Worm (Caenorhabditis elegans) whole organism, early embryonic: ENCODE data around the gene F45E10.2.

Experiments used
- F13C5.2 ChIP-seq: sonication (generic microtip); optimal IDR thresholded peaks from 2 replicates; lab custom pipeline; 2017; ENCODE audit warnings: mild to moderate bottlenecking, missing genetic modification characterization, inconsistent platforms, missing compliant biosample characterization
- aly-1 ChIP-seq: sonication (generic microtip); optimal IDR thresholded peaks from 2 replicates; lab custom pipeline; 2016; ENCODE audit warnings: missing genetic modification characterization, missing compliant biosample characterization
- ama-1 ChIP-seq: fragments of 150-350 bp; optimal IDR thresholded peaks from 2 replicates; lab custom pipeline; 2014
- ceh-13 ChIP-seq: fragments of 200-800 bp; sonication (Bioruptor generic); optimal IDR thresholded peaks from 2 replicates; lab custom pipeline; 2018; ENCODE audit warnings: mild to moderate bottlenecking, missing genetic modification characterization, missing compliant biosample characterization
- ceh-36 ChIP-seq: sonication (generic microtip); optimal IDR thresholded peaks from 2 replicates; lab custom pipeline; 2016; ENCODE audit warnings: missing genetic modification characterization, inconsistent platforms, missing compliant biosample characterization
- ets-7 ChIP-seq: sonication (generic microtip); optimal IDR thresholded peaks from 2 replicates; lab custom pipeline; 2016; ENCODE audit warnings: missing genotype, missing genetic modification characterization, missing compliant biosample characterization
- flt-1 ChIP-seq: fragments of 200-800 bp; sonication (Bioruptor generic); IDR thresholded peaks from 2 replicates; pipeline ENCODE4 v1.3.6; 2022; ENCODE audit warnings: missing genetic modification characterization, missing compliant biosample characterization
- hmbx-1 ChIP-seq: sonication (generic microtip); optimal IDR thresholded peaks from 2 replicates; lab custom pipeline; 2016; ENCODE audit warnings: mild to moderate bottlenecking, missing genetic modification characterization, missing compliant biosample characterization
- hnd-1 ChIP-seq: sonication (generic microtip); optimal IDR thresholded peaks from 2 replicates; lab custom pipeline; 2016; ENCODE audit warnings: missing genetic modification characterization, missing compliant biosample characterization
- scrt-1 ChIP-seq: fragments of 200-800 bp; sonication (Bioruptor generic); IDR thresholded peaks from 2 replicates; pipeline ENCODE4 v1.3.6; 2022; ENCODE audit warnings: missing genetic modification characterization, missing compliant biosample characterization
- sea-1 ChIP-seq: fragments of 200-800 bp; sonication (Bioruptor generic); conservative IDR thresholded peaks from 2 replicates; pipeline ENCODE4 v1.3.6; 2022; ENCODE audit warnings: missing genetic modification characterization, missing compliant biosample characterization
- tbx-11 ChIP-seq: fragments of 200-800 bp; sonication (Bioruptor generic); IDR thresholded peaks from 2 replicates; pipeline ENCODE4 v1.3.6; 2022; ENCODE audit warnings: missing genetic modification characterization, missing compliant biosample characterization

ce11 chrII:11042878-11043331 is 12.2 kb downstream of the F45E10.2 start:
- TF ChIP-seq hmbx-1 (tag; lab: Kevin White, UChicago) (no peak), hnd-1 (tag; lab: Kevin White, UChicago) (no peak), aly-1 (peak; percentile 79), tbx-11 (GFP tag; lab: Robert Waterston, UW) (no peak), flt-1 (no peak), scrt-1 (GFP tag; lab: Robert Waterston, UW) (no peak), ama-1 (lab: Kevin White, UChicago) (no peak), sea-1 (GFP tag; lab: Robert Waterston, UW) (no peak), ceh-36 (tag; lab: Kevin White, UChicago) (peak; percentile 32), ets-7 (peak; percentile 5), ceh-13 (no peak), F13C5.2 (peak; percentile 57)
